Worm (Caenorhabditis elegans) whole organism, mixed stage, embryonic: ENCODE measurements around the gene pph-1.

Experiments
- M03D4.4 ChIP-seq: sonication (generic microtip); optimal IDR thresholded peaks from 2 replicates; lab custom pipeline; 2017; ENCODE audit warnings: mild to moderate bottlenecking, missing genetic modification characterization, missing compliant biosample characterization
- blmp-1 ChIP-seq: fragments of 150-350 bp; optimal IDR thresholded peaks from 2 replicates; lab custom pipeline; 2014; ENCODE audit warnings: missing biosample characterization, missing genetic modification characterization
- ceh-83 ChIP-seq: fragments of 200-800 bp; sonication (Bioruptor generic); optimal IDR thresholded peaks from 2 replicates; lab custom pipeline; 2018; ENCODE audit warnings: mild to moderate bottlenecking, missing genetic modification characterization, missing compliant biosample characterization
- ces-1 ChIP-seq: fragments of 150-350 bp; optimal IDR thresholded peaks from 2 replicates; lab custom pipeline; 2014; ENCODE audit warnings: missing biosample characterization, missing genetic modification reagents, missing genetic modification characterization
- lin-13 ChIP-seq: fragments of 150-350 bp; optimal IDR thresholded peaks from 2 replicates; lab custom pipeline; 2014; ENCODE audit warnings: missing biosample characterization, missing genetic modification characterization
- lsy-2 ChIP-seq: fragments of 150-350 bp; optimal IDR thresholded peaks from 2 replicates; lab custom pipeline; 2014; ENCODE audit warnings: missing biosample characterization, missing genetic modification characterization
- mab-5 ChIP-seq: fragments of 150-350 bp; optimal IDR thresholded peaks from 2 replicates; lab custom pipeline; 2014; ENCODE audit warnings: missing biosample characterization, missing genetic modification characterization
- nhr-12 ChIP-seq: fragments of 150-350 bp; optimal IDR thresholded peaks from 2 replicates; lab custom pipeline; 2014; ENCODE audit warnings: missing biosample characterization, missing genetic modification characterization
- nhr-237 ChIP-seq: fragments of 150-350 bp; optimal IDR thresholded peaks from 2 replicates; lab custom pipeline; 2014; ENCODE audit warnings: missing biosample characterization, missing genetic modification characterization
- nhr-28 ChIP-seq: fragments of 150-350 bp; optimal IDR thresholded peaks from 2 replicates; lab custom pipeline; 2014; ENCODE audit warnings: missing biosample characterization, missing genetic modification characterization
- snpc-4 ChIP-seq: fragments of 150-350 bp; optimal IDR thresholded peaks from 2 replicates; lab custom pipeline; 2014; ENCODE audit warnings: missing biosample characterization, missing genetic modification characterization
- tbx-8 ChIP-seq: fragments of 200-800 bp; sonication (Bioruptor generic); optimal IDR thresholded peaks from 2 replicates; lab custom pipeline; 2018; ENCODE audit warnings: mild to moderate bottlenecking, missing genetic modification characterization, moderate library complexity, missing compliant biosample characterization
- unc-62 ChIP-seq: fragments of 150-350 bp; optimal IDR thresholded peaks from 2 replicates; lab custom pipeline; 2014; ENCODE audit warnings: missing biosample characterization, missing genetic modification reagents, missing genetic modification characterization
- ztf-11 ChIP-seq: fragments of 150-350 bp; optimal IDR thresholded peaks from 2 replicates; lab custom pipeline; 2014; ENCODE audit warnings: missing biosample characterization, missing genetic modification characterization

DNA sequence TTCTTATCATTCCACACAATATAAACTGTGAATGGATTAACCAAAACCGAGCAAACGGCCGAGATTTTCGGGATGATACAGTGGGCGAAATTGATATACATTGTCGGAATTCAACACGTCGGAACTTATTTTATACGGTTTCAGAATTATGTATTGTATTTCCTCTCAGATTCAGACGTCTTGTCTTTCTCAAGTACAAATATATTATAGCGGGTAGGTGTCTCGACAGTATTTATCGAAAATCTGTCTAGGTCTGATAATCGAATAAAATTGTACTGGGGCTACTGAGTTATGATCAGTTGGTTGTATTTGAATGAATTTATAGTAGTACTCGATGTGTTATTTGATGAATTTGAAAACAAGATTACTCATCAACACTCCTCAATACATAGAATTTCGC lies 41.3 kb downstream of the pph-1 start, which contains the start of gene srj-22:
- TF ChIP-seq nhr-28 (tag; lab: Kevin White, UChicago) = no peak
- no peak for TF ChIP-seq lsy-2 (tag; lab: Kevin White, UChicago)
- TF ChIP-seq nhr-12 = no peak
- TF ChIP-seq ztf-11 (tag; lab: Kevin White, UChicago) = no peak
- no peak for TF ChIP-seq M03D4.4
- no peak for TF ChIP-seq nhr-237 (tag; lab: Kevin White, UChicago)
- TF ChIP-seq blmp-1 = no peak
- TF ChIP-seq ceh-83 (GFP tag; lab: Kevin White, UChicago) = no peak
- no peak for TF ChIP-seq lin-13
- TF ChIP-seq snpc-4 (tag; lab: Kevin White, UChicago) = no peak
- TF ChIP-seq unc-62 = no peak
- no peak for TF ChIP-seq mab-5 (tag; lab: Kevin White, UChicago)
- TF ChIP-seq tbx-8 (GFP tag; lab: Kevin White, UChicago) = no peak
- no peak for TF ChIP-seq ces-1 (GFP tag; lab: Kevin White, UChicago)
